Worm (Caenorhabditis elegans) whole organism, L3 larva: ENCODE results near the gene ras-1.

Experiments
- R02D3.7 ChIP-seq: fragments of 150-350 bp; optimal IDR thresholded peaks from 2 replicates; lab custom pipeline; 2014; ENCODE audit warnings: missing biosample characterization, missing genetic modification characterization
- ZK546.5 ChIP-seq: sonication (generic microtip); optimal IDR thresholded peaks from 2 replicates; lab custom pipeline; 2017; ENCODE audit warnings: missing biosample characterization, missing genetic modification characterization
- ceh-16 ChIP-seq: sonication (generic microtip); optimal IDR thresholded peaks from 2 replicates; lab custom pipeline; 2017; ENCODE audit warnings: missing biosample characterization, missing genetic modification characterization
- ceh-82 ChIP-seq: fragments of 150-350 bp; optimal IDR thresholded peaks from 2 replicates; lab custom pipeline; 2014; ENCODE audit warnings: missing biosample characterization, missing genetic modification characterization
- ceh-9 ChIP-seq: sonication (generic microtip); optimal IDR thresholded peaks from 2 replicates; lab custom pipeline; 2018; ENCODE audit warnings: missing biosample characterization, missing genetic modification characterization
- egl-27 ChIP-seq: sonication (generic microtip); optimal IDR thresholded peaks from 4 replicates; lab custom pipeline; 2017; ENCODE audit warnings: missing biosample characterization, missing genetic modification reagents, missing genetic modification characterization
- elt-1 ChIP-seq: fragments of 150-350 bp; optimal IDR thresholded peaks from 2 replicates; lab custom pipeline; 2014; ENCODE audit warnings: missing biosample characterization, missing genetic modification characterization
- elt-2 ChIP-seq: sonication (generic microtip); optimal IDR thresholded peaks from 2 replicates; lab custom pipeline; 2016; ENCODE audit warnings: missing genetic modification reagents, mild to moderate bottlenecking, missing genetic modification characterization, missing compliant biosample characterization
- elt-3 ChIP-seq, 3 experiments: fragments of 150-350 bp in 1 of 3; sonication (generic microtip) in 2 of 3; optimal IDR thresholded peaks; 2 replicates in 2 of 3; 4 replicates in 1 of 3; lab custom pipeline; 2014 to 2017; ENCODE audit warnings: missing biosample characterization in 3 of 3, missing genetic modification characterization in 3 of 3
- eor-1 ChIP-seq, 2 experiments: fragments of 150-350 bp; optimal IDR thresholded peaks; 2 replicates each; lab custom pipeline; 2014 to 2018; ENCODE audit warnings: missing biosample characterization in 2 of 2, missing genetic modification characterization in 2 of 2
- fos-1 ChIP-seq: fragments of 150-350 bp; optimal IDR thresholded peaks from 2 replicates; lab custom pipeline; 2014; ENCODE audit warnings: missing biosample characterization, missing genetic modification characterization
- hmg-11 ChIP-seq: sonication (generic microtip); optimal IDR thresholded peaks from 2 replicates; lab custom pipeline; 2016; ENCODE audit warnings: missing genetic modification characterization, missing compliant biosample characterization
- jun-1 ChIP-seq: fragments of 150-350 bp; optimal IDR thresholded peaks from 2 replicates; lab custom pipeline; 2014; ENCODE audit warnings: missing biosample characterization, missing genetic modification reagents, missing genetic modification characterization
- lin-15B ChIP-seq: fragments of 150-350 bp; optimal IDR thresholded peaks from 2 replicates; lab custom pipeline; 2014; ENCODE audit warnings: missing biosample characterization, missing genetic modification characterization
- nfya-1 ChIP-seq: sonication (generic microtip); optimal IDR thresholded peaks from 2 replicates; lab custom pipeline; 2017; ENCODE audit warnings: missing genetic modification characterization, mild to moderate bottlenecking, missing compliant biosample characterization, antibody characterized with exemption, moderate library complexity; ENCODE audit not compliant: insufficient read depth
- nhr-11 ChIP-seq: fragments of 150-350 bp; optimal IDR thresholded peaks from 2 replicates; lab custom pipeline; 2014; ENCODE audit warnings: missing biosample characterization, missing genetic modification characterization
- nhr-23 ChIP-seq: fragments of 150-350 bp; optimal IDR thresholded peaks from 2 replicates; lab custom pipeline; 2014; ENCODE audit warnings: missing biosample characterization, missing genetic modification reagents, missing genetic modification characterization
- nhr-25 ChIP-seq: sonication (generic microtip); optimal IDR thresholded peaks from 2 replicates; lab custom pipeline; 2017; ENCODE audit warnings: missing biosample characterization, missing genetic modification characterization
- nhr-28 ChIP-seq: fragments of 150-350 bp; optimal IDR thresholded peaks from 2 replicates; lab custom pipeline; 2014; ENCODE audit warnings: missing biosample characterization, missing genetic modification characterization
- nhr-43 ChIP-seq: sonication (generic microtip); optimal IDR thresholded peaks from 2 replicates; lab custom pipeline; 2016; ENCODE audit warnings: mild to moderate bottlenecking, missing genetic modification characterization, missing compliant biosample characterization; ENCODE audit not compliant: poor library complexity, severe bottlenecking
- nhr-76 ChIP-seq: fragments of 150-350 bp; sonication (generic microtip); optimal IDR thresholded peaks from 5 replicates; lab custom pipeline; 2014; ENCODE audit warnings: missing biosample characterization, missing genetic modification characterization
- nhr-77 ChIP-seq: fragments of 150-350 bp; optimal IDR thresholded peaks from 2 replicates; lab custom pipeline; 2014; ENCODE audit warnings: missing biosample characterization, missing genetic modification characterization
- pha-4 ChIP-seq: fragments of 150-350 bp; optimal IDR thresholded peaks from 2 replicates; lab custom pipeline; 2014; ENCODE audit warnings: missing biosample characterization, missing genetic modification reagents, missing genetic modification characterization
- tbx-2 ChIP-seq: sonication (generic microtip); optimal IDR thresholded peaks from 2 replicates; lab custom pipeline; 2016; ENCODE audit warnings: mild to moderate bottlenecking, missing genetic modification characterization, missing compliant biosample characterization
- unc-62 ChIP-seq: fragments of 150-350 bp; sonication (generic microtip); optimal IDR thresholded peaks from 4 replicates; lab custom pipeline; 2014; ENCODE audit warnings: missing biosample characterization, missing genetic modification reagents, missing genetic modification characterization
- zag-1 ChIP-seq: fragments of 150-350 bp; optimal IDR thresholded peaks from 2 replicates; lab custom pipeline; 2014; ENCODE audit warnings: missing biosample characterization, missing genetic modification characterization
- ztf-11 ChIP-seq: fragments of 150-350 bp; optimal IDR thresholded peaks from 2 replicates; lab custom pipeline; 2014; ENCODE audit warnings: missing biosample characterization, missing genetic modification characterization

Gene ras-1

DNA sequence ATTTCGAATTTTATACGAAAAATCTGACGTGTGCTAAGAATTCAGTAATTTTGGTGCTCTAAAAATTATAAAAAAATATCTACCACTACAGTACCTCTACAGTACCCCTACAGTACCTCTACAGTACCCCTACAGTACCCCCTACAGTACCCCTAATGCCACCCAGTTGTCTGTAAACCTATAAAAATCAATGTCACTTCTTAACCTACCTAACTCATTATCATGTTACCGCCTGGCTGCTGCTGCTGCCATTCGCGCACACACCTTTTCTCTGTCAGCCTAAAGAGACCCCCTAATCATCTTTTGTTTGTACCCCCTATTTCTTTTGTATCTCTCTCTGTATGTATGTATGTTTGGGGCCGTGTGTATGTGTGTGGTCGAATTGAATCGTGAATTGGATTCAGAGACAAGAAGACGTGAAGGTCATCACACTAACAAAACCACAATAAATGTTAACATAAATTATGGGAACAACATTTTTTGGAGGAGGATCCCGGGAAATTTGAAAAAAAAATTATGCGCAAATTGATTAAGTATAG is 1.2 kb downstream of the ras-1 start:
- TF ChIP-seq nfya-1 (peak; percentile 20), lin-15B (tag; lab: Kevin White, UChicago) (no peak), nhr-11 (tag; lab: Kevin White, UChicago) (no peak), nhr-25 (tag; lab: Kevin White, UChicago) (peak; percentile 23), nhr-43 (tag; lab: Kevin White, UChicago) (no peak), nhr-76 (tag; lab: Kevin White, UChicago) (no peak), pha-4 (tag; lab: Kevin White, UChicago) (peak; percentile 2), nhr-28 (tag; lab: Kevin White, UChicago) (no peak)
- TF ChIP-seq, all 47 proteins: peak for 3

ce11 chrII:12349866-12350265 is 2.2 kb downstream of the ras-1 start:
- TF ChIP-seq unc-62 (GFP tag; lab: Kevin White, UChicago), result no peak
- TF ChIP-seq pha-4 (tag; lab: Kevin White, UChicago), result peak; percentile 81
- peak; percentile 26 for TF ChIP-seq elt-2 (tag; lab: Kevin White, UChicago)

- TF ChIP-seq ceh-82 (tag; lab: Kevin White, UChicago) (no peak), pha-4 (tag; lab: Kevin White, UChicago) (peak; percentile 66), eor-1 (tag; optimal IDR thresholded peaks at IDR 0.05; lab: Kevin White, UChicago) (no peak), ceh-9 (tag; lab: Kevin White, UChicago) (no peak)
Measured at ce11 chrII:12348957-12349356, 3.1 kb downstream of the ras-1 start.

DNA sequence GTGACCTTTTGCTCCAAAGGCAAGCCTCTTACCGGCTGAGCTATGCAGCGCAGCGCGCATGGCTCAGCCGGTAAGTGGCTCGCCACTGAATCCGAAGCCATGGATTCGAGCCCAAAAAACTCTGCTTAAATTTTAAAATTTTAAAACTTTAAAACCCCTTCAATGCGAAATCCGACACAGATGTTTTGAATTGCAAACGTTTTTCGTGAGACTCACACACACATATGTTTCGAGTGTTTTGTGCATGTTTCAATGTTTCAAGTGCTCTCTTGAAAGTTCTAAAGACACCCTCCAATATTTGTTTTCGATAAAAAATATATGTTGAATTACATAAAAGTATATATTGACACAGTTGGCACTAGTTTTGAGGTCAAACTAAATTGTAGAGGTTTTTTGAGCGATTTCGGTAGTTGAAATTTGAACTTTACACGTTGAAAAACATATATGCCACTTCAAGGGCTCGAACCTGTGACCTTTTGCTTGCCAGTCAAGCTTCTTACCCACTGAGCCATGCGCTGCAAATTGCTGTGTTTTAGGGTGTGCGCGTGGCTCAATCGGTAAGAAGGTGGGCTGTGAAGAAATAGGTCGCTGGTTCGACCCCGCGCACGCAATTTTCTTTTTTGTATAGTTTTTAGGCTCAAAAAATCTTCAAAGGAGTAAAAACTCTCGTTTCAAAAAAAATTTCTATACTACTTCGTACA is 5.6 kb downstream of the ras-1 start:
- no peak for TF ChIP-seq nhr-76 (tag; lab: Kevin White, UChicago)
- no peak for TF ChIP-seq hmg-11 (tag; lab: Kevin White, UChicago)
- no peak for TF ChIP-seq fos-1 (tag; lab: Kevin White, UChicago)
- TF ChIP-seq nhr-77, result no peak
- no peak for TF ChIP-seq tbx-2
- peak; percentile 45 for TF ChIP-seq pha-4 (tag; lab: Kevin White, UChicago)

DNA sequence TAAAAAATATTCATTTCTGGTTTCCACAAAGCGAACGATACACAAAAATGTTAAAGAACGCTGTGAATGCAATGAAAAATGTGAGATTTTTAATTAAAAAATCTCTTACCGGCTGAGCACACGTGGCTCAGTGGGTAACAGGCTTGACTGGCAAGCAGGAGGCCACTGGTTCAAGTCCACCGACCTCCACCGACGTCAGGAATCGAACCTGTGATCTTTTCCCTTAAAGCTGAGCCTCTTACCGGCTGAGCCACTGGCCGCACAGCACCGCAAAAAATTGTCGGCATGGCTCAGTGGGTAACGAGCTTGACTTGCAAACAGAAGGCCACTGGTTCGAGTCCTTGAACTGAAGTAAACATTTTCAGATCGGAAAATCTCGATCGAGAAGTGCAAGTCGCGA is 7.3 kb downstream of the ras-1 start, which contains the start of gene C44C11.6:
Gene C44C11.6, plus strand, starts transcription at position 23 of the 400 bp plus-strand sequence.
- TF ChIP-seq elt-2 (tag; lab: Kevin White, UChicago), result peak; percentile 30
- TF ChIP-seq zag-1 (tag; lab: Kevin White, UChicago), result no peak

DNA sequence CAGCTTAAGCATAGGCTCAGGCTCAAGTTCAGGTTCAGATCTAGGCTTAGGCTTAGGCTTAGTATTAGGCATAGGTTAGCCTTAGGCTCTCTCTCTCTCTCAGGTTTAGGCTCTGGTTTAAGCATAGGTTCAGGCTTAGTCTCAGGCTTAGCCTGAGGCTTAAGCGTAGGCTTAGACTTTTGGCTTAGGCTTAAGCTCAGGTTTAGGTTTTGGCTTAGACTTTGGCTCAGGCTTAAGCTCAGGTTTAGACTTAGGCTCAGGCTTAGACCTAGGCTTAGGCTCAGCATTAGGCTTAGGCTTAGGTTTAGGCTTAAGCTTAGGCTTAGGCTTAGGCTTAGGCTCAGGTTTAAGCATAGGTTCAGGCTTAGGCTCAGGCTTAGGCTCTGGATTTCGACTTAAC is 8.3 kb downstream of the ras-1 start:
- no peak for TF ChIP-seq fos-1 (tag; lab: Kevin White, UChicago)
- no peak for TF ChIP-seq jun-1 (tag; lab: Kevin White, UChicago)
- no peak for TF ChIP-seq ztf-11 (tag; lab: Kevin White, UChicago)
- TF ChIP-seq ceh-9 (tag; lab: Kevin White, UChicago), result no peak
- TF ChIP-seq R02D3.7, result no peak
- no peak for TF ChIP-seq ceh-16 (tag; lab: Kevin White, UChicago)

- TF ChIP-seq egl-27, result no peak
- TF ChIP-seq elt-1, result no peak
Measured at ce11 chrII:12342928-12343327, 9.1 kb downstream of the ras-1 start.

- peak; percentile 16 for TF ChIP-seq nhr-23 (tag; lab: Kevin White, UChicago)
- TF ChIP-seq elt-3 (tag; optimal IDR thresholded peaks at IDR 0.05; lab: Kevin White, UChicago), result no peak
- TF ChIP-seq nhr-11 (tag; lab: Kevin White, UChicago), result no peak
- TF ChIP-seq nhr-25 (tag; lab: Kevin White, UChicago), result peak; percentile 25
- peak; percentile 8 for TF ChIP-seq nfya-1
- peak; percentile 83 for TF ChIP-seq pha-4 (tag; lab: Kevin White, UChicago)
- TF ChIP-seq ZK546.5, result no peak
- TF ChIP-seq, all 47 proteins: peak for 4
Measured at ce11 chrII:12341566-12342223, 10.3 kb downstream of the ras-1 start.
